Worm (Caenorhabditis elegans): Measurements from ENCODE around the gene F36F12.1.

Gene F36F12.1

ce11 chrV:2105976-2106375 lies 3.0 kb upstream of the F36F12.1 start, which contains the start of gene F22F7.4:
TSS of gene F22F7.4 (minus strand) at chrV:2106076.
- TF ChIP-seq alr-1 (tag; optimal IDR thresholded peaks at IDR 0.05) (no peak), sem-4 (tag; optimal IDR thresholded peaks at IDR 0.05) (no peak), nhr-25 (tag; optimal IDR thresholded peaks at IDR 0.05) (no peak), ama-1 (optimal IDR thresholded peaks at IDR 0.05) (no peak), nhr-237 (tag; optimal IDR thresholded peaks at IDR 0.05) (no peak), lsy-2 (tag; optimal IDR thresholded peaks at IDR 0.05) (no peak), skn-1 (tag; optimal IDR thresholded peaks at IDR 0.05) (no peak), blmp-1 (tag; optimal IDR thresholded peaks at IDR 0.05; ENCODE audit: insufficient read depth) (no peak), elt-1 (tag; optimal IDR thresholded peaks at IDR 0.05) (no peak), nhr-11 (tag; optimal IDR thresholded peaks at IDR 0.05) (no peak), dmd-4 (tag; optimal IDR thresholded peaks at IDR 0.05) (no peak), nhr-23 (tag; optimal IDR thresholded peaks at IDR 0.05) (no peak)

- no peak for TF ChIP-seq nhr-6 (tag; optimal IDR thresholded peaks at IDR 0.05)
- no peak for TF ChIP-seq nhr-237 (tag; optimal IDR thresholded peaks at IDR 0.05)
- no peak for TF ChIP-seq unc-55 (GFP tag; optimal IDR thresholded peaks at IDR 0.05)
- TF ChIP-seq sma-9 (GFP tag; optimal IDR thresholded peaks at IDR 0.05), result no peak
- no peak for TF ChIP-seq sma-9 (tag; optimal IDR thresholded peaks at IDR 0.05)
- no peak for TF ChIP-seq nhr-12 (tag; optimal IDR thresholded peaks at IDR 0.05)
- no peak for TF ChIP-seq elt-3 (tag; optimal IDR thresholded peaks at IDR 0.05)
- TF ChIP-seq mdl-1 (tag; optimal IDR thresholded peaks at IDR 0.05), result no peak
- TF ChIP-seq aly-2 (tag; optimal IDR thresholded peaks at IDR 0.05), result no peak
- no peak for TF ChIP-seq lin-39 (tag; optimal IDR thresholded peaks at IDR 0.05)
- TF ChIP-seq snpc-4 (tag; optimal IDR thresholded peaks at IDR 0.05), result no peak
- TF ChIP-seq F13H6.1 (tag; optimal IDR thresholded peaks at IDR 0.05), result no peak
These were observed 4.0 kb downstream of the F36F12.1 start, which contains the start of gene F36F12.7 for ce11 chrV:2099040-2099439. TSS of gene F36F12.7 (plus strand) at chrV:2099340.

- TF ChIP-seq mbf-1 (tag; optimal IDR thresholded peaks at IDR 0.05) (no peak), ZK546.5 (tag; optimal IDR thresholded peaks at IDR 0.05) (no peak), mdl-1 (tag; optimal IDR thresholded peaks at IDR 0.05) (no peak), unc-39 (tag; optimal IDR thresholded peaks at IDR 0.05) (no peak), zag-1 (tag; optimal IDR thresholded peaks at IDR 0.05) (no peak), nhr-25 (tag; optimal IDR thresholded peaks at IDR 0.05) (no peak), gmeb-1 (tag; optimal IDR thresholded peaks at IDR 0.05) (no peak), nhr-12 (tag; optimal IDR thresholded peaks at IDR 0.05) (no peak), sem-4 (tag; optimal IDR thresholded peaks at IDR 0.05) (no peak), mab-5 (tag; optimal IDR thresholded peaks at IDR 0.05) (no peak), elt-3 (tag; optimal IDR thresholded peaks at IDR 0.05) (no peak), nhr-10 (tag; optimal IDR thresholded peaks at IDR 0.05) (no peak), C34F6.9 (tag; optimal IDR thresholded peaks at IDR 0.05) (no peak), aly-2 (tag; optimal IDR thresholded peaks at IDR 0.05) (no peak), ceh-82 (tag; optimal IDR thresholded peaks at IDR 0.05) (no peak), snpc-4 (tag; optimal IDR thresholded peaks at IDR 0.05) (no peak), Y55F3AM.14 (GFP tag; optimal IDR thresholded peaks at IDR 0.05) (no peak), ceh-16 (tag; optimal IDR thresholded peaks at IDR 0.05) (no peak)
These were observed 5.4 kb downstream of the F36F12.1 start, which contains the start of gene clec-208 for ce11 chrV:2097653-2098052. TSS of gene clec-208 (plus strand) at chrV:2097953.

ce11 chrV:2095772-2096171 lies 7.2 kb downstream of the F36F12.1 start, which contains the start of gene clec-207:
TSS of gene clec-207 (plus strand) at chrV:2096072.
- TF ChIP-seq R02D3.7 (tag; optimal IDR thresholded peaks at IDR 0.05) (no peak), gmeb-1 (tag; optimal IDR thresholded peaks at IDR 0.05) (no peak), crh-2 (tag; optimal IDR thresholded peaks at IDR 0.05) (no peak), snpc-4 (tag; optimal IDR thresholded peaks at IDR 0.05) (no peak), C34F6.9 (tag; optimal IDR thresholded peaks at IDR 0.05) (no peak), unc-39 (tag; optimal IDR thresholded peaks at IDR 0.05) (no peak), nhr-237 (tag; optimal IDR thresholded peaks at IDR 0.05) (no peak), nhr-25 (tag; optimal IDR thresholded peaks at IDR 0.05) (no peak), sma-3 (GFP tag; optimal IDR thresholded peaks at IDR 0.05) (no peak), aly-2 (tag; optimal IDR thresholded peaks at IDR 0.05) (no peak), egl-27 (tag; optimal IDR thresholded peaks at IDR 0.05) (no peak), sma-9 (GFP tag; optimal IDR thresholded peaks at IDR 0.05) (no peak), sma-9 (tag; optimal IDR thresholded peaks at IDR 0.05) (no peak), ztf-1 (GFP tag; conservative IDR thresholded peaks at IDR 0.05) (no peak), alr-1 (tag; optimal IDR thresholded peaks at IDR 0.05) (no peak), nhr-11 (tag; optimal IDR thresholded peaks at IDR 0.05) (no peak), ama-1 (optimal IDR thresholded peaks at IDR 0.05) (no peak), elt-1 (tag; optimal IDR thresholded peaks at IDR 0.05) (no peak)
